Worm (Caenorhabditis elegans) whole organism, late embryonic: Measurements from ENCODE around the gene T14B4.19.
A peak's percentile ranks its signal among the peaks of the same experiment; 100 is the strongest.

Experiments used
- C08G9.2 ChIP-seq: sonication (generic microtip); optimal IDR thresholded peaks from 2 replicates; lab custom pipeline; 2016; ENCODE audit warnings: mild to moderate bottlenecking, missing genetic modification characterization, moderate library complexity, missing compliant biosample characterization
- C38D4.7 ChIP-seq: fragments of 200-800 bp; sonication (Bioruptor generic); optimal IDR thresholded peaks from 2 replicates; lab custom pipeline; 2018; ENCODE audit warnings: mild to moderate bottlenecking, missing genetic modification characterization, moderate library complexity, missing compliant biosample characterization
- F13H6.1 ChIP-seq: sonication (generic microtip); optimal IDR thresholded peaks from 2 replicates; lab custom pipeline; 2016; ENCODE audit warnings: missing genetic modification characterization, missing compliant biosample characterization
- ahr-1 ChIP-seq: sonication (generic microtip); optimal IDR thresholded peaks from 2 replicates; lab custom pipeline; 2016; ENCODE audit warnings: missing genetic modification characterization, missing compliant biosample characterization
- ceh-18 ChIP-seq: sonication (generic microtip); optimal IDR thresholded peaks from 2 replicates; lab custom pipeline; 2016; ENCODE audit warnings: missing genetic modification characterization, missing compliant biosample characterization
- ceh-31 ChIP-seq: sonication (generic microtip); optimal IDR thresholded peaks from 2 replicates; lab custom pipeline; 2016; ENCODE audit warnings: missing genetic modification characterization, missing compliant biosample characterization
- ceh-34 ChIP-seq: sonication (generic microtip); optimal IDR thresholded peaks from 2 replicates; lab custom pipeline; 2016; ENCODE audit warnings: mild to moderate bottlenecking, missing genetic modification characterization, missing compliant biosample characterization
- ceh-45 ChIP-seq: fragments of 200-800 bp; sonication (Bioruptor generic); IDR thresholded peaks from 2 replicates; pipeline ENCODE4 v1.3.6; 2022; ENCODE audit warnings: missing genetic modification reagents, missing genetic modification characterization, missing compliant biosample characterization
- ceh-9 ChIP-seq: sonication (generic microtip); optimal IDR thresholded peaks from 2 replicates; lab custom pipeline; 2016; ENCODE audit warnings: mild to moderate bottlenecking, missing genetic modification characterization, inconsistent platforms, missing compliant biosample characterization
- che-1 ChIP-seq: sonication (generic microtip); optimal IDR thresholded peaks from 2 replicates; lab custom pipeline; 2016; ENCODE audit warnings: mild to moderate bottlenecking, missing genetic modification characterization, missing compliant biosample characterization
- elt-2 ChIP-seq: sonication (generic microtip); optimal IDR thresholded peaks from 2 replicates; lab custom pipeline; 2016; ENCODE audit warnings: missing genetic modification reagents, missing genetic modification characterization, missing compliant biosample characterization
- elt-4 ChIP-seq: sonication (generic microtip); optimal IDR thresholded peaks from 2 replicates; lab custom pipeline; 2016; ENCODE audit warnings: missing genetic modification characterization, missing compliant biosample characterization
- ets-4 ChIP-seq: sonication (generic microtip); optimal IDR thresholded peaks from 2 replicates; lab custom pipeline; 2016; ENCODE audit warnings: missing genetic modification characterization, missing compliant biosample characterization
- fax-1 ChIP-seq: sonication (generic microtip); optimal IDR thresholded peaks from 2 replicates; lab custom pipeline; 2016; ENCODE audit warnings: missing genotype, missing genetic modification characterization, missing compliant biosample characterization
- gmeb-2 ChIP-seq: sonication (generic microtip); optimal IDR thresholded peaks from 2 replicates; lab custom pipeline; 2016; ENCODE audit warnings: missing genetic modification characterization, inconsistent platforms, missing compliant biosample characterization
- hlh-30 ChIP-seq: sonication (generic microtip); optimal IDR thresholded peaks from 2 replicates; lab custom pipeline; 2017; ENCODE audit warnings: antibody characterized with exemption, missing genetic modification characterization, missing compliant biosample characterization; ENCODE audit not compliant: insufficient read depth
- hlh-6 ChIP-seq: sonication (generic microtip); optimal IDR thresholded peaks from 2 replicates; lab custom pipeline; 2016; ENCODE audit warnings: missing genotype, missing genetic modification characterization, missing compliant biosample characterization
- lim-6 ChIP-seq: sonication (generic microtip); optimal IDR thresholded peaks from 2 replicates; lab custom pipeline; 2016; ENCODE audit warnings: missing genetic modification characterization, missing compliant biosample characterization
- lin-11 ChIP-seq: fragments of 200-800 bp; sonication (Bioruptor generic); optimal IDR thresholded peaks from 2 replicates; lab custom pipeline; 2018; ENCODE audit warnings: mild to moderate bottlenecking, missing genetic modification characterization, missing compliant biosample characterization
- madf-2 ChIP-seq: sonication (generic microtip); optimal IDR thresholded peaks from 2 replicates; lab custom pipeline; 2017; ENCODE audit warnings: missing genetic modification characterization, missing compliant biosample characterization
- mec-3 ChIP-seq: sonication (generic microtip); optimal IDR thresholded peaks from 2 replicates; lab custom pipeline; 2016; ENCODE audit warnings: borderline replicate concordance, missing genetic modification characterization, missing compliant biosample characterization
- nfya-1 ChIP-seq: sonication (generic microtip); optimal IDR thresholded peaks from 2 replicates; lab custom pipeline; 2017; ENCODE audit warnings: missing genetic modification characterization, mild to moderate bottlenecking, missing compliant biosample characterization, antibody characterized with exemption, moderate library complexity
- nhr-232 ChIP-seq: sonication (generic microtip); optimal IDR thresholded peaks from 2 replicates; lab custom pipeline; 2016; ENCODE audit warnings: missing genetic modification characterization, missing compliant biosample characterization
- pag-3 ChIP-seq: sonication (generic microtip); optimal IDR thresholded peaks from 2 replicates; lab custom pipeline; 2016; ENCODE audit warnings: missing compliant biosample characterization, missing genetic modification characterization, borderline replicate concordance
- pha-2 ChIP-seq: sonication (generic microtip); optimal IDR thresholded peaks from 2 replicates; lab custom pipeline; 2017; ENCODE audit warnings: mild to moderate bottlenecking, missing genetic modification characterization, missing compliant biosample characterization
- pros-1 ChIP-seq: fragments of 150-350 bp; optimal IDR thresholded peaks from 2 replicates; lab custom pipeline; 2014; ENCODE audit warnings: missing biosample characterization, missing genetic modification reagents, missing genetic modification characterization
- ref-2 ChIP-seq: sonication (generic microtip); optimal IDR thresholded peaks from 2 replicates; lab custom pipeline; 2016; ENCODE audit warnings: missing genetic modification characterization, missing compliant biosample characterization
- rnt-1 ChIP-seq: sonication (generic microtip); optimal IDR thresholded peaks from 2 replicates; lab custom pipeline; 2016; ENCODE audit warnings: missing genetic modification characterization, missing compliant biosample characterization
- sdc-2 ChIP-seq: sonication (generic microtip); optimal IDR thresholded peaks from 2 replicates; lab custom pipeline; 2016; ENCODE audit warnings: missing genotype, missing genetic modification characterization, missing compliant biosample characterization
- tbx-7 ChIP-seq: sonication (generic microtip); optimal IDR thresholded peaks from 2 replicates; lab custom pipeline; 2016; ENCODE audit warnings: missing genotype, missing genetic modification characterization, missing compliant biosample characterization
- ttx-3 ChIP-seq: sonication (generic microtip); optimal IDR thresholded peaks from 2 replicates; lab custom pipeline; 2016; ENCODE audit warnings: missing genetic modification reagents, missing genetic modification characterization, missing compliant biosample characterization
- unc-3 ChIP-seq, 2 experiments: fragments of 200-800 bp in 1 of 2; sonication (Bioruptor generic) in 1 of 2; sonication (generic microtip) in 1 of 2; conservative IDR thresholded peaks in 1 of 2; optimal IDR thresholded peaks in 1 of 2; 2 replicates each; pipeline versions ENCODE4 v1.3.6 to Lab custom; 2016 to 2022; ENCODE audit warnings: missing compliant biosample characterization in 2 of 2, missing genetic modification characterization in 2 of 2, missing genetic modification reagents in 1 of 2
- unc-42 ChIP-seq: sonication (generic microtip); optimal IDR thresholded peaks from 2 replicates; lab custom pipeline; 2016; ENCODE audit warnings: missing genotype, missing genetic modification characterization, missing compliant biosample characterization
- unc-55 ChIP-seq: sonication (generic microtip); optimal IDR thresholded peaks from 2 replicates; lab custom pipeline; 2017; ENCODE audit warnings: missing biosample characterization, missing genetic modification reagents, missing genetic modification characterization
- unc-86 ChIP-seq: sonication (generic microtip); optimal IDR thresholded peaks from 2 replicates; lab custom pipeline; 2016; ENCODE audit warnings: missing genetic modification characterization, missing compliant biosample characterization

The T14B4.19 gene

ce11 chrII:6710596-6710995 lies 2.1 kb downstream of the T14B4.19 start:
- TF ChIP-seq lim-6 (tag; lab: Kevin White, UChicago) (no peak), hlh-6 (peak; percentile 45), sdc-2 (tag; lab: Kevin White, UChicago) (peak; percentile 28)

ce11 chrII:6709680-6710079 lies 3.1 kb downstream of the T14B4.19 start:
- TF ChIP-seq fax-1 (tag; lab: Kevin White, UChicago) (no peak), ceh-18 (tag; lab: Kevin White, UChicago) (no peak), unc-42 (tag; lab: Kevin White, UChicago) (peak; percentile 93), ceh-31 (no peak), che-1 (tag; lab: Kevin White, UChicago) (no peak), pha-2 (no peak), pag-3 (tag; lab: Kevin White, UChicago) (no peak), hlh-30 (no peak)

- TF ChIP-seq nfya-1 (tag; lab: Kevin White, UChicago) (peak; percentile 36), lin-11 (tag; lab: Kevin White, UChicago) (no peak), ceh-18 (tag; lab: Kevin White, UChicago) (peak; percentile 76)
These were observed 3.8 kb downstream of the T14B4.19 start for ce11 chrII:6708980-6709379.

- TF ChIP-seq F13H6.1 (tag; lab: Kevin White, UChicago): no peak
- TF ChIP-seq lim-6 (tag; lab: Kevin White, UChicago): no peak
- no peak for TF ChIP-seq sdc-2 (tag; lab: Kevin White, UChicago)
- no peak for TF ChIP-seq elt-4
- no peak for TF ChIP-seq ref-2 (tag; lab: Kevin White, UChicago)
- no peak for TF ChIP-seq madf-2 (tag; lab: Kevin White, UChicago)
- TF ChIP-seq pros-1 (tag; lab: Kevin White, UChicago): no peak
- TF ChIP-seq ceh-34 (tag; lab: Kevin White, UChicago): no peak
- TF ChIP-seq unc-55 (GFP tag; lab: Kevin White, UChicago): peak; percentile 84
- peak; percentile 75 for TF ChIP-seq ceh-18 (tag; lab: Kevin White, UChicago)
- peak; percentile 2 for TF ChIP-seq unc-42 (tag; lab: Kevin White, UChicago)
- TF ChIP-seq C08G9.2: no peak
- TF ChIP-seq elt-2: no peak
- peak; percentile 41 for TF ChIP-seq rnt-1 (tag; lab: Kevin White, UChicago)
- TF ChIP-seq unc-86 (tag; lab: Kevin White, UChicago): no peak
- TF ChIP-seq ahr-1 (tag; lab: Kevin White, UChicago): no peak
- TF ChIP-seq ets-4: no peak
- TF ChIP-seq C38D4.7 (GFP tag; lab: Kevin White, UChicago): no peak
- no peak for TF ChIP-seq hlh-6
- no peak for TF ChIP-seq mec-3 (tag; lab: Kevin White, UChicago)
- no peak for TF ChIP-seq ceh-9 (tag; lab: Kevin White, UChicago)
- TF ChIP-seq gmeb-2: no peak
- TF ChIP-seq ceh-31: peak; percentile 27
- TF ChIP-seq ceh-45: no peak
- no peak for TF ChIP-seq ttx-3
- TF ChIP-seq nhr-232 (tag; lab: Kevin White, UChicago): no peak
- TF ChIP-seq, all 69 proteins: peak for 5
These were observed 5.1 kb downstream of the T14B4.19 start for ce11 chrII:6707496-6708260.

- TF ChIP-seq tbx-7 (tag; lab: Kevin White, UChicago): no peak
- TF ChIP-seq unc-3 (GFP tag; conservative IDR thresholded peaks at IDR 0.05; lab: Robert Waterston, UW): no peak
- peak; percentile 65 for TF ChIP-seq unc-3 (tag; optimal IDR thresholded peaks at IDR 0.05; lab: Kevin White, UChicago)
- TF ChIP-seq unc-42 (tag; lab: Kevin White, UChicago): peak; percentile 72
- TF ChIP-seq, all 69 proteins: peak for 2
These were observed 6.1 kb downstream of the T14B4.19 start for ce11 chrII:6706552-6707091.
